Fruit fly (Drosophila melanogaster): ENCODE data around the gene Atg4b.
A peak's percentile ranks its signal among the peaks of the same experiment; 100 is the strongest.

Atg4b gene

DNA sequence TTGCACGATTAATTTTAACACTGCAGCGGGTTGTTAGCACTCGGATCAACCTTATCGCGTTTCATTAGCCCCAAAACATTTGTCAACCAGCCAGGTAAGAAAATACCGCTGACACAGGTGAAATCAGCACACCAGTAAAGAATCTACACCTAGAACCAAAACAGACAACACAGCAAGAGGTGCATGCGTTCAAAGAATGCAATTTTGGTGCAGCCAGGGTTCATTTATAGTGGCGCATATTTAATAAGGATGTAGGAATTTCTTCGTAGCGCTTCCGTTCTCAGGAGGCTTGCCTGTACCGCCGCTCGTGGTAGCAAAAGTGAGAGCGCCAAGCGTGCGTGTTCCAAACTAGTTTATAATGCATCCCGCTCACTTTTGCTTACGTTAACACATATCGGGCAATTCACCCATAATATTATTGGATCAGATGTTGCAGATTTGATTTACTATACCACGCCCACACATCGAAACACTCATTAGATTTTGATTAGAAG lies 14.2 kb downstream of the Atg4b start (continued):
- TF ChIP-seq emc (GFP tag; optimal IDR thresholded peaks at IDR 0.05) (no peak), Atf-2 (GFP tag; optimal IDR thresholded peaks at IDR 0.05) (no peak), CG13296 (GFP tag; optimal IDR thresholded peaks at IDR 0.05) (no peak), pnt (GFP tag; optimal IDR thresholded peaks at IDR 0.05) (peak; percentile 10), CG14050 (GFP tag; IDR thresholded peaks at IDR 0.05) (no peak), Rx (GFP tag; IDR thresholded peaks at IDR 0.05) (no peak), Sox102F (GFP tag; optimal IDR thresholded peaks at IDR 0.05) (no peak), psq (GFP tag; optimal IDR thresholded peaks at IDR 0.05) (no peak), Chrac-16 (GFP tag; optimal IDR thresholded peaks at IDR 0.05) (no peak), CG14667 (GFP tag; IDR thresholded peaks at IDR 0.05) (peak; percentile 34; the same call in 1 of the 2 replicates), kah (GFP tag; optimal IDR thresholded peaks at IDR 0.05) (no peak), CG1233 (GFP tag; optimal IDR thresholded peaks at IDR 0.05) (no peak), sob (GFP tag; IDR thresholded peaks at IDR 0.05) (no peak), CG12104 (GFP tag; optimal IDR thresholded peaks at IDR 0.05) (no peak), CG18599 (GFP tag; optimal IDR thresholded peaks at IDR 0.05) (no peak), tgo (GFP tag; IDR thresholded peaks at IDR 0.05) (peak; percentile 25; the same call in 2 of the 3 replicates), CG30403 (GFP tag; optimal IDR thresholded peaks at IDR 0.05) (no peak), onecut (GFP tag; IDR thresholded peaks at IDR 0.05) (no peak), sisA (GFP tag; IDR thresholded peaks at IDR 0.05) (no peak), B-H2 (GFP tag; optimal IDR thresholded peaks at IDR 0.05) (no peak), CG14710 (tag; optimal IDR thresholded peaks at IDR 0.05) (no peak), mam (GFP tag; optimal IDR thresholded peaks at IDR 0.05) (no peak), YL-1 (GFP tag; optimal IDR thresholded peaks at IDR 0.05) (no peak), CG4424 (GFP tag; optimal IDR thresholded peaks at IDR 0.05) (no peak), CG34422 (GFP tag; IDR thresholded peaks at IDR 0.05) (peak; percentile 70; the same call in 1 of the 3 replicates), org-1 (GFP tag; optimal IDR thresholded peaks at IDR 0.05) (no peak), pan (optimal IDR thresholded peaks at IDR 0.05) (no peak), pan (GFP tag; optimal IDR thresholded peaks at IDR 0.05 in 1 of 2, IDR thresholded peaks at IDR 0.05 in 1 of 2) (peak in 1 of 2 experiments; percentile 34), dan (GFP tag; IDR thresholded peaks at IDR 0.05) (no peak), Lim3 (GFP tag; IDR thresholded peaks at IDR 0.05) (no peak), Hsf (GFP tag; optimal IDR thresholded peaks at IDR 0.05) (no peak), bab2 (GFP tag; optimal IDR thresholded peaks at IDR 0.05) (no peak), vfl (GFP tag; optimal IDR thresholded peaks at IDR 0.05) (no peak), CG2678 (tag; optimal IDR thresholded peaks at IDR 0.05) (no peak), CG4282 (GFP tag; optimal IDR thresholded peaks at IDR 0.05) (no peak), CG14441 (GFP tag; IDR thresholded peaks at IDR 0.05) (peak; percentile 15; the same call in 1 of the 2 replicates), CG7372 (GFP tag; IDR thresholded peaks at IDR 0.05) (no peak), kay (GFP tag; optimal IDR thresholded peaks at IDR 0.05) (no peak), CG16813 (GFP tag; IDR thresholded peaks at IDR 0.05; ENCODE audit: partially characterized antibody) (0 out of 3 replicates have a peak, but pooled peaks have one; percentile 21), fu2 (GFP tag; optimal IDR thresholded peaks at IDR 0.05) (no peak), CG12236 (GFP tag; optimal IDR thresholded peaks at IDR 0.05) (no peak), CG10462 (GFP tag; optimal IDR thresholded peaks at IDR 0.05) (no peak), CG1647 (GFP tag; optimal IDR thresholded peaks at IDR 0.05) (no peak), sc (optimal IDR thresholded peaks at IDR 0.05) (no peak), sc (GFP tag; optimal IDR thresholded peaks at IDR 0.05) (no peak), sqz (GFP tag; optimal IDR thresholded peaks at IDR 0.05) (no peak), CG8388 (GFP tag; optimal IDR thresholded peaks at IDR 0.05) (no peak), Hmr (GFP tag; optimal IDR thresholded peaks at IDR 0.05) (no peak), dm (GFP tag; optimal IDR thresholded peaks at IDR 0.05) (no peak), nau (GFP tag; optimal IDR thresholded peaks at IDR 0.05) (no peak), CG17385 (GFP tag; optimal IDR thresholded peaks at IDR 0.05) (no peak), esg (GFP tag; conservative IDR thresholded peaks at IDR 0.05) (peak; percentile 34; the same call in 1 of the 2 replicates), Dip2 (GFP tag; IDR thresholded peaks at IDR 0.05) (no peak)
